Fruit fly (Drosophila melanogaster) whole organism, embryonic: ENCODE data around the gene papi.

Experiments used
- ATbp ChIP-seq: fragments of 200-800 bp; sonication (Bioruptor generic); optimal IDR thresholded peaks from 2 replicates; lab custom pipeline; 2017; ENCODE audit warnings: missing biosample characterization, mild to moderate bottlenecking, missing genetic modification characterization, missing genetic modification reagents
- Abd-B ChIP-seq: fragments of 200-800 bp; sonication (Bioruptor generic); optimal IDR thresholded peaks from 2 replicates; lab custom pipeline; 2018; ENCODE audit warnings: missing biosample characterization, mild to moderate bottlenecking, missing genetic modification characterization, moderate library complexity
- Asciz ChIP-seq: fragments of 200-800 bp; sonication (Bioruptor generic); optimal IDR thresholded peaks from 2 replicates; lab custom pipeline; 2017; ENCODE audit warnings: missing biosample characterization, mild to moderate bottlenecking, missing genetic modification characterization, missing genetic modification reagents
- CG10147 ChIP-seq: fragments of 200-800 bp; sonication (Bioruptor generic); optimal IDR thresholded peaks from 2 replicates; lab custom pipeline; 2019; ENCODE audit warnings: missing biosample characterization, mild to moderate bottlenecking, missing genetic modification characterization, moderate library complexity
- CG10274 ChIP-seq: fragments of 200-800 bp; sonication (Bioruptor generic); optimal IDR thresholded peaks from 3 replicates; lab custom pipeline; 2017; ENCODE audit warnings: missing biosample characterization, mild to moderate bottlenecking, missing genetic modification characterization
- CG10565 ChIP-seq: fragments of 200-800 bp; sonication (Bioruptor generic); optimal IDR thresholded peaks from 3 replicates; lab custom pipeline; 2016; ENCODE audit warnings: missing biosample characterization, mild to moderate bottlenecking, missing genetic modification characterization
- CG10979 ChIP-seq: fragments of 200-800 bp; sonication (Bioruptor generic); optimal IDR thresholded peaks from 2 replicates; lab custom pipeline; 2018; ENCODE audit warnings: missing biosample characterization, mild to moderate bottlenecking, missing genetic modification characterization, moderate library complexity
- CG11504 ChIP-seq: fragments of 200-800 bp; sonication (Bioruptor generic); optimal IDR thresholded peaks from 3 replicates; lab custom pipeline; 2019; ENCODE audit warnings: missing biosample characterization, mild to moderate bottlenecking, missing genetic modification characterization, moderate library complexity
- CG12942 ChIP-seq: fragments of 200-800 bp; sonication (Bioruptor generic); optimal IDR thresholded peaks from 3 replicates; lab custom pipeline; 2016; ENCODE audit warnings: missing biosample characterization, missing genetic modification characterization
- CG13775 ChIP-seq: fragments of 200-800 bp; sonication (Bioruptor generic); optimal IDR thresholded peaks from 3 replicates; lab custom pipeline; 2017; ENCODE audit warnings: missing biosample characterization, mild to moderate bottlenecking, missing genetic modification characterization
- CG15011 ChIP-seq: fragments of 200-800 bp; sonication (Bioruptor generic); optimal IDR thresholded peaks from 3 replicates; lab custom pipeline; 2018; ENCODE audit warnings: missing biosample characterization, mild to moderate bottlenecking, missing genetic modification characterization
- CG15269 ChIP-seq: fragments of 200-800 bp; sonication (Bioruptor generic); optimal IDR thresholded peaks from 2 replicates; lab custom pipeline; 2018; ENCODE audit warnings: missing biosample characterization, mild to moderate bottlenecking, missing genetic modification characterization, moderate library complexity
- CG18599 ChIP-seq: fragments of 200-800 bp; sonication (Bioruptor generic); optimal IDR thresholded peaks from 3 replicates; lab custom pipeline; 2017; ENCODE audit warnings: missing biosample characterization, missing genetic modification characterization, mild to moderate bottlenecking, moderate library complexity, missing genetic modification reagents
- CG18764 ChIP-seq: fragments of 200-800 bp; sonication (Bioruptor generic); optimal IDR thresholded peaks from 3 replicates; lab custom pipeline; 2016; ENCODE audit warnings: missing biosample characterization, missing genetic modification characterization
- CG2199 ChIP-seq: fragments of 200-800 bp; sonication (Bioruptor generic); IDR thresholded peaks from 3 replicates; pipeline ENCODE4 v1.3.6; 2022; ENCODE audit warnings: missing biosample characterization, missing genetic modification characterization
- CG33213 ChIP-seq: fragments of 200-800 bp; sonication (Bioruptor generic); optimal IDR thresholded peaks from 3 replicates; lab custom pipeline; 2016; ENCODE audit warnings: missing biosample characterization, missing genetic modification characterization
- CG34224 ChIP-seq: fragments of 200-800 bp; sonication (Bioruptor generic); IDR thresholded peaks from 3 replicates; pipeline ENCODE4 v1.3.6; 2022; ENCODE audit warnings: missing biosample characterization, missing genetic modification characterization; ENCODE audit not compliant: partially characterized antibody
- CG7357 ChIP-seq: fragments of 200-800 bp; sonication (Bioruptor generic); IDR thresholded peaks from 3 replicates; pipeline ENCODE4 v1.3.6; 2022; ENCODE audit warnings: missing biosample characterization, missing genetic modification characterization
- CG8478 ChIP-seq: fragments of >200 bp; optimal IDR thresholded peaks from 2 replicates; lab custom pipeline; 2018
- CG9609 ChIP-seq: fragments of 200-800 bp; sonication (Bioruptor generic); optimal IDR thresholded peaks from 3 replicates; lab custom pipeline; 2016; ENCODE audit warnings: missing biosample characterization, missing genetic modification characterization
- CG9797 ChIP-seq: fragments of 200-800 bp; sonication (Bioruptor generic); optimal IDR thresholded peaks from 3 replicates; lab custom pipeline; 2018; ENCODE audit warnings: missing biosample characterization, mild to moderate bottlenecking, missing genetic modification characterization
- CHES-1-like ChIP-seq: fragments of 200-800 bp; sonication (Bioruptor generic); optimal IDR thresholded peaks from 2 replicates; lab custom pipeline; 2016; ENCODE audit warnings: missing biosample characterization, missing genetic modification characterization
- CoRest ChIP-seq: fragments of 200-800 bp; sonication (Bioruptor generic); optimal IDR thresholded peaks from 3 replicates; lab custom pipeline; 2018; ENCODE audit warnings: missing biosample characterization, mild to moderate bottlenecking, missing genetic modification characterization, moderate library complexity
- D19B ChIP-seq: fragments of 200-800 bp; sonication (Bioruptor generic); optimal IDR thresholded peaks from 2 replicates; lab custom pipeline; 2017; ENCODE audit warnings: missing biosample characterization, mild to moderate bottlenecking, missing genetic modification characterization
- Dref ChIP-seq: fragments of 200-800 bp; sonication (Bioruptor generic); IDR thresholded peaks from 2 replicates; pipeline ENCODE4 v1.3.6; 2022; ENCODE audit warnings: missing biosample characterization, missing genetic modification characterization
- Fer2 ChIP-seq: fragments of 200-800 bp; sonication (Bioruptor generic); optimal IDR thresholded peaks from 2 replicates; lab custom pipeline; 2018; ENCODE audit warnings: missing biosample characterization, mild to moderate bottlenecking, missing genetic modification characterization, moderate library complexity
- HmgD ChIP-seq: fragments of 200-800 bp; sonication (Bioruptor generic); optimal IDR thresholded peaks from 3 replicates; lab custom pipeline; 2016; ENCODE audit warnings: missing biosample characterization, missing genetic modification characterization
- Hr78 ChIP-seq, 2 experiments: fragments of 200-800 bp in 1 of 2; fragments of >200 bp in 1 of 2; sonication (Bioruptor generic) in 1 of 2; optimal IDR thresholded peaks; 2 replicates each; lab custom pipeline; 2017 to 2019; ENCODE audit warnings: missing biosample characterization in 2 of 2, missing genetic modification characterization in 2 of 2, mild to moderate bottlenecking in 1 of 2, moderate library complexity in 1 of 2
- Hsf ChIP-seq: fragments of 200-800 bp; sonication (Bioruptor generic); optimal IDR thresholded peaks from 3 replicates; lab custom pipeline; 2016; ENCODE audit warnings: missing biosample characterization, missing genetic modification characterization
- Mes4 ChIP-seq: fragments of 200-800 bp; sonication (Bioruptor generic); optimal IDR thresholded peaks from 2 replicates; lab custom pipeline; 2016; ENCODE audit warnings: missing biosample characterization, missing genetic modification characterization
- Vsx1 ChIP-seq: fragments of 200-800 bp; sonication (Bioruptor generic); optimal IDR thresholded peaks from 2 replicates; lab custom pipeline; 2017; ENCODE audit warnings: missing biosample characterization, mild to moderate bottlenecking, missing genetic modification characterization, missing genetic modification reagents
- bbx ChIP-seq: fragments of 200-800 bp; sonication (Bioruptor generic); IDR thresholded peaks from 2 replicates; pipeline ENCODE4 v1.3.6; 2022; ENCODE audit warnings: missing biosample characterization, missing genetic modification characterization; ENCODE audit not compliant: partially characterized antibody
- caup ChIP-seq: fragments of 200-800 bp; sonication (Bioruptor generic); optimal IDR thresholded peaks from 3 replicates; lab custom pipeline; 2017; ENCODE audit warnings: missing biosample characterization, mild to moderate bottlenecking, missing genetic modification characterization, moderate library complexity; ENCODE audit not compliant: severe bottlenecking
- chinmo ChIP-seq: fragments of 200-800 bp; sonication (Bioruptor generic); IDR thresholded peaks from 4 replicates; pipeline ENCODE4 v1.3.6; 2022; ENCODE audit warnings: missing biosample characterization, missing genetic modification characterization; ENCODE audit not compliant: partially characterized antibody
- dati ChIP-seq: fragments of 200-800 bp; sonication (Bioruptor generic); IDR thresholded peaks from 2 replicates; pipeline ENCODE4 v1.3.6; 2022; ENCODE audit warnings: missing biosample characterization, missing genetic modification characterization
- exex ChIP-seq: fragments of 200-800 bp; sonication (Bioruptor generic); optimal IDR thresholded peaks from 4 replicates; lab custom pipeline; 2018; ENCODE audit warnings: missing biosample characterization, mild to moderate bottlenecking, missing genetic modification characterization, moderate library complexity
- fd102C ChIP-seq: fragments of 200-800 bp; sonication (Bioruptor generic); optimal IDR thresholded peaks from 2 replicates; lab custom pipeline; 2018; ENCODE audit warnings: missing biosample characterization, mild to moderate bottlenecking, missing genetic modification characterization, moderate library complexity
- jigr1 ChIP-seq: fragments of 200-800 bp; sonication (Bioruptor generic); IDR thresholded peaks from 3 replicates; pipeline ENCODE4 v1.3.6; 2022; ENCODE audit warnings: missing biosample characterization, missing genetic modification characterization
- kni ChIP-seq: fragments of 200-800 bp; sonication (Bioruptor generic); optimal IDR thresholded peaks from 3 replicates; lab custom pipeline; 2017; ENCODE audit warnings: mild to moderate bottlenecking, missing biosample characterization, missing genetic modification reagents, missing genetic modification characterization
- luna ChIP-seq: fragments of 200-800 bp; sonication (Bioruptor generic); optimal IDR thresholded peaks from 2 replicates; lab custom pipeline; 2016; ENCODE audit warnings: missing biosample characterization, missing genetic modification characterization
- mam ChIP-seq: fragments of 200-800 bp; sonication (Bioruptor generic); optimal IDR thresholded peaks from 3 replicates; lab custom pipeline; 2016; ENCODE audit warnings: missing biosample characterization, missing genetic modification characterization
- nom ChIP-seq: fragments of 200-800 bp; sonication (Bioruptor generic); optimal IDR thresholded peaks from 2 replicates; lab custom pipeline; 2017; ENCODE audit warnings: missing biosample characterization, missing genetic modification characterization, mild to moderate bottlenecking, moderate library complexity, missing genetic modification reagents
- pita ChIP-seq: fragments of 200-800 bp; sonication (Bioruptor generic); optimal IDR thresholded peaks from 2 replicates; lab custom pipeline; 2017; ENCODE audit warnings: missing biosample characterization, mild to moderate bottlenecking, missing genetic modification characterization
- so ChIP-seq: fragments of 200-800 bp; sonication (Bioruptor generic); IDR thresholded peaks from 3 replicates; pipeline ENCODE4 v1.3.6; 2022; ENCODE audit warnings: missing biosample characterization, missing genetic modification characterization
- vvl ChIP-seq: fragments of 200-800 bp; sonication (Bioruptor generic); IDR thresholded peaks from 2 replicates; pipeline ENCODE4 v1.3.6; 2022; ENCODE audit warnings: missing biosample characterization, missing genetic modification characterization
- wdn ChIP-seq: fragments of 200-800 bp; sonication (Bioruptor generic); IDR thresholded peaks from 2 replicates; pipeline ENCODE4 v1.3.6; 2022; ENCODE audit warnings: missing biosample characterization, missing genetic modification characterization
- wor ChIP-seq: fragments of 200-800 bp; sonication (Bioruptor generic); IDR thresholded peaks from 2 replicates; pipeline ENCODE4 v1.3.6; 2022; ENCODE audit warnings: missing biosample characterization, missing genetic modification characterization
- zen ChIP-seq: fragments of 200-800 bp; sonication (Bioruptor generic); optimal IDR thresholded peaks from 3 replicates; lab custom pipeline; 2018; ENCODE audit warnings: missing biosample characterization, mild to moderate bottlenecking, missing genetic modification characterization, moderate library complexity
- zfh2 ChIP-seq: fragments of 200-800 bp; sonication (Bioruptor generic); optimal IDR thresholded peaks from 2 replicates; lab custom pipeline; 2016; ENCODE audit warnings: missing biosample characterization, missing genetic modification characterization

The papi gene

dm6 chr2L:2179366-2179765, 41.2 kb upstream of the papi start (continued):
- TF ChIP-seq mam (GFP tag; lab: Kevin White, UChicago) (peak; percentile 67), Fer2 (tag; lab: Kevin White, UChicago) (peak; percentile 20), ATbp (GFP tag; lab: Kevin White, UChicago) (peak; percentile 73), luna (GFP tag; lab: Kevin White, UChicago) (peak; percentile 21), kni (no peak), CG9609 (GFP tag; lab: Kevin White, UChicago) (peak; percentile 82), wor (GFP tag; lab: Robert Waterston, UW) (peak; percentile 62), Hsf (GFP tag; lab: Kevin White, UChicago) (peak; percentile 71), fd102C (GFP tag; lab: Kevin White, UChicago) (no peak), CG10274 (peak; percentile 41), Asciz (peak; percentile 22), zfh2 (GFP tag; lab: Kevin White, UChicago) (peak; percentile 83), zen (peak; percentile 38), CG10565 (GFP tag; lab: Kevin White, UChicago) (no peak), CG18764 (GFP tag; lab: Kevin White, UChicago) (peak; percentile 59), pita (GFP tag; lab: Kevin White, UChicago) (no peak), vvl (peak; percentile 66; the same call in 1 of the 2 replicates), Hr78 (GFP tag; optimal IDR thresholded peaks at IDR 0.05; lab: Kevin White, UChicago) (no peak), CG12942 (GFP tag; lab: Kevin White, UChicago) (peak; percentile 72), chinmo (GFP tag; lab: Robert Waterston, UW) (no peak; the same call in 3 of the 4 replicates), CG8478 (no peak), CG15269 (tag; lab: Kevin White, UChicago) (peak; percentile 82), CG7357 (GFP tag; lab: Robert Waterston, UW) (peak; percentile 66; the same call in 2 of the 3 replicates), dati (GFP tag; lab: Robert Waterston, UW) (0 out of 2 replicates have a peak, but pooled peaks have one; percentile 21), jigr1 (GFP tag; lab: Robert Waterston, UW) (peak; percentile 55; the same call in 2 of the 3 replicates), bbx (GFP tag; lab: Robert Waterston, UW) (no peak), so (GFP tag; lab: Robert Waterston, UW) (peak; percentile 80; the same call in 2 of the 3 replicates), HmgD (GFP tag; lab: Kevin White, UChicago) (peak; percentile 39), D19B (GFP tag; lab: Kevin White, UChicago) (peak; percentile 97), CG2199 (GFP tag; lab: Robert Waterston, UW) (0 out of 3 replicates have a peak, but pooled peaks have one; percentile 50), CG10979 (peak; percentile 13), CG13775 (GFP tag; lab: Kevin White, UChicago) (peak; percentile 58), CHES-1-like (GFP tag; lab: Kevin White, UChicago) (peak; percentile 67), CoRest (tag; lab: Kevin White, UChicago) (peak; percentile 84), CG15011 (GFP tag; lab: Kevin White, UChicago) (peak; percentile 29), CG11504 (tag; lab: Kevin White, UChicago) (peak; percentile 84), exex (tag; lab: Kevin White, UChicago) (peak; percentile 89), Dref (GFP tag; lab: Robert Waterston, UW) (no peak), Mes4 (GFP tag; lab: Kevin White, UChicago) (peak; percentile 35), CG34224 (no peak), CG33213 (GFP tag; lab: Kevin White, UChicago) (peak; percentile 24), CG10147 (GFP tag; lab: Kevin White, UChicago) (peak; percentile 82), wdn (peak; percentile 65), CG18599 (GFP tag; lab: Kevin White, UChicago) (peak; percentile 86), caup (GFP tag; lab: Kevin White, UChicago) (peak; percentile 70), nom (GFP tag; lab: Kevin White, UChicago) (no peak), Vsx1 (GFP tag; lab: Kevin White, UChicago) (peak; percentile 8), CG9797 (no peak), Abd-B (GFP tag; lab: Kevin White, UChicago) (peak; percentile 66)
